Fruit fly (Drosophila melanogaster) whole organism, embryonic: ENCODE results near the gene kibra.
A peak's percentile ranks its signal among the peaks of the same experiment; 100 is the strongest.

ENCODE experiments used
- Abd-B ChIP-seq: fragments of 200-800 bp; sonication (Bioruptor generic); optimal IDR thresholded peaks from 2 replicates; lab custom pipeline; 2018; ENCODE audit warnings: missing biosample characterization, mild to moderate bottlenecking, missing genetic modification characterization, moderate library complexity
- CG11504 ChIP-seq: fragments of 200-800 bp; sonication (Bioruptor generic); optimal IDR thresholded peaks from 3 replicates; lab custom pipeline; 2019; ENCODE audit warnings: missing biosample characterization, mild to moderate bottlenecking, missing genetic modification characterization, moderate library complexity
- CG8478 ChIP-seq: fragments of >200 bp; optimal IDR thresholded peaks from 2 replicates; lab custom pipeline; 2018
- Myb ChIP-seq: fragments of 200-800 bp; sonication (Bioruptor generic); optimal IDR thresholded peaks from 2 replicates; lab custom pipeline; 2016; ENCODE audit warnings: missing biosample characterization, missing genetic modification characterization
- luna ChIP-seq: fragments of 200-800 bp; sonication (Bioruptor generic); optimal IDR thresholded peaks from 2 replicates; lab custom pipeline; 2016; ENCODE audit warnings: missing biosample characterization, missing genetic modification characterization

DNA sequence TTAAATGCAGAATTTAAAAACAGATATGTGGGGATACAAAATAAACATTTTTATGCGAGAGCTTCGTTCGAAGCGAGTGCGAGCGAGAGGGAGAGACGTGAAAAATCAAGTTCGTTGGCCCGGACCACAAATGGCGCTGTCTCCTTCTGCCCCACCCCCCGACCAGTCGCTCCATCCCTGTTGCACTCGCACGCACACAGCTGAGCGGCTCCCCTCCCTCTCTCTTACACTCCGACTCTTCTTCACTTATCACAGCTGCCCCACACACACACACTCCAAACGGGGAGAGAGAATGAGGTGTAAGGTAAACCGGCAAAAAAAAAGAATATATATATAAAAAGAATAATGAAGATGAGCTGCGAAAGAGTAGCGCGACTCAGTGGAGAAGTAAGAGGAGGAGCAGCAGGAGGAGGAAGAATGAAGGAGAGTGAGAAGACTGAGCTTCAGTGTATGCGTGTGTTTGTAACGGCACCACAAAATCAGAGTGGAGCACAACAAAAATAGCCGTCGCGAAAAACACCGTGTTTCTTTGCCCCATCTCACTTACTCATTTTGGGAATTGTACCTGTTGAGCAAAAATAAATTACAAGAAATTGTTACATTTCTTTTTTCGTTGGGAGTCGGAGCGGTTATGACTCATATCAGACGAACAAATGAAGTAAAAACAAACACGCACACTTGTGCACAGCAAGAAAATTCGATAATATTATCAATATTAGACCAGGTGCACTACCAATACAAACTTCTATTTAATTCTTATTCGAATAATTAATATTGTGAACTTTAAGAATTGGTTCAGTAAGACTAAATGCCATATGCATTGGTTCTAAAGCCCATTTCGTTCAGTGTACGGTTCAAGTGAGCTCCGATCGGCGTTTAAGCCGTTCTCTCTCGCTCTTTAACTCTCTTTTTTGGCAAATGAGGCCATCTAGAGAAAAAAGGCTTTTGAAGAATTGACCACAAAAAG, 14.1 kb upstream of the kibra start:
- peak; percentile 95 for TF ChIP-seq CG11504 (tag; lab: Kevin White, UChicago)
- TF ChIP-seq Myb (GFP tag; lab: Kevin White, UChicago), result peak; percentile 69
- peak; percentile 67 for TF ChIP-seq luna (GFP tag; lab: Kevin White, UChicago)
- no peak for TF ChIP-seq CG8478 (lab: Kevin White, UChicago)
- TF ChIP-seq Abd-B (GFP tag; lab: Kevin White, UChicago), result peak; percentile 93
